Worm (Caenorhabditis elegans): ENCODE data around the gene B0244.5.
A peak's percentile ranks its signal among the peaks of the same experiment; 100 is the strongest.

Gene B0244.5

ce11 chrIII:5743084-5743483, 1.6 kb upstream of the B0244.5 start, which contains the start of gene B0244.15:
B0244.15 (plus strand) TSS chrIII:5743384.
- TF ChIP-seq nhr-76 (tag; optimal IDR thresholded peaks at IDR 0.05), result no peak
- TF ChIP-seq daf-12 (tag; optimal IDR thresholded peaks at IDR 0.05), result no peak
- no peak for TF ChIP-seq elt-2 (tag; optimal IDR thresholded peaks at IDR 0.05)
- no peak for TF ChIP-seq unc-39 (tag; optimal IDR thresholded peaks at IDR 0.05)

- TF ChIP-seq daf-12 (tag; optimal IDR thresholded peaks at IDR 0.05) (no peak), nhr-43 (tag; optimal IDR thresholded peaks at IDR 0.05; ENCODE audit: poor library complexity, severe bottlenecking) (no peak), mml-1 (tag; optimal IDR thresholded peaks at IDR 0.05) (no peak), mdl-1 (tag; optimal IDR thresholded peaks at IDR 0.05) (no peak), skn-1 (tag; optimal IDR thresholded peaks at IDR 0.05) (no peak), hmg-11 (tag; optimal IDR thresholded peaks at IDR 0.05) (no peak), eor-1 (tag; optimal IDR thresholded peaks at IDR 0.05) (no peak), elt-3 (tag; optimal IDR thresholded peaks at IDR 0.05) (no peak), nhr-12 (tag; optimal IDR thresholded peaks at IDR 0.05) (no peak), pqm-1 (tag; optimal IDR thresholded peaks at IDR 0.05) (no peak), nhr-76 (tag; optimal IDR thresholded peaks at IDR 0.05) (no peak), nhr-11 (tag; optimal IDR thresholded peaks at IDR 0.05) (no peak), ceh-82 (tag; optimal IDR thresholded peaks at IDR 0.05) (no peak), ztf-11 (tag; optimal IDR thresholded peaks at IDR 0.05) (no peak), fos-1 (tag; optimal IDR thresholded peaks at IDR 0.05) (no peak), nhr-67 (tag; optimal IDR thresholded peaks at IDR 0.05) (no peak), ztf-4 (tag; optimal IDR thresholded peaks at IDR 0.05) (no peak), egl-5 (tag; optimal IDR thresholded peaks at IDR 0.05) (no peak), elt-2 (tag; optimal IDR thresholded peaks at IDR 0.05) (no peak), aly-2 (tag; optimal IDR thresholded peaks at IDR 0.05) (no peak)
These were observed 2.5 kb downstream of the B0244.5 start, which contains the start of gene B0244.4 for ce11 chrIII:5747185-5747584. B0244.4 (plus strand) TSS chrIII:5747485.

DNA sequence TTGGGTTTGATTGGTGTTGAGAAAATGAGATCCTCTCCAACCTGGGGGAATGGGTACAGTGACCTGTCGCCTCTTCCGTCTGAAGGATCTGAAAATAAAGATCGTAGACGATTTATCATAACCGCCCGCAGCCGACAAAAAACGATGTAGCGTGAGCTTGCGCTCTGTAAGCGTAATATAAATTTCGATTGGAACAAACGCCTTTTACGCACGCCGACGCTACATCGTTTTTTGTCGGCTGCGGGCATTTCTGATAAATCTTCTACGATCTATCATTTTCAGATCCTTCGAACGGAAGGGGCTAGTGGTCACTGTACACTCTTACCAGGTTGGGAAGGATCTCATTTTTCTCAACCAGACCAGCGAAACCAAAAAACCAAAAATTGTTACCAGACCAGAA, 3.7 kb downstream of the B0244.5 start:
- TF ChIP-seq unc-39 (tag; optimal IDR thresholded peaks at IDR 0.05) (no peak), fkh-2 (tag; optimal IDR thresholded peaks at IDR 0.05) (no peak), ztf-11 (tag; optimal IDR thresholded peaks at IDR 0.05) (no peak), daf-12 (tag; optimal IDR thresholded peaks at IDR 0.05) (no peak), egl-27 (tag; optimal IDR thresholded peaks at IDR 0.05) (no peak), pha-4 (tag; optimal IDR thresholded peaks at IDR 0.05) (no peak), lin-39 (tag; optimal IDR thresholded peaks at IDR 0.05) (no peak), skn-1 (tag; optimal IDR thresholded peaks at IDR 0.05) (no peak), jun-1 (tag; optimal IDR thresholded peaks at IDR 0.05) (no peak), aly-2 (tag; optimal IDR thresholded peaks at IDR 0.05) (no peak)

DNA sequence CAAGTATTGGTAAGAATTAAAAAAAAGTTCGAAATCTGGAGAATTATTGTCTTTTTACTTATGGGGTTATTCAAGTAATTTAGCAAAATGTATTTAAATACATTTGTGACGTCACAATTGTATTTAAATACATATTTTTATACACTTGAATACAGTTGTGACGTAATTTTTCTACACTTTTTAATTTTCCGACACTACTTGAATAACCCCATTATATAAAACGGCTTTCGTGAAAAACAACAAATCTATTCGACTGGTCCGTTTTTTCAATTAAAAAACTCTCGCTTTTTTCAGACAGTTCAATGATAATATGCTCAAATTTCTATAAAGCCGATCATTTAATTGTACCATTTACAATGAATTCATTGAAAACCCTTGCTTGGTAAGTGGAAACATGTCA, 5.8 kb downstream of the B0244.5 start:
- TF ChIP-seq nhr-23 (tag; optimal IDR thresholded peaks at IDR 0.05) (no peak), nhr-43 (tag; optimal IDR thresholded peaks at IDR 0.05; ENCODE audit: poor library complexity, severe bottlenecking) (no peak), mml-1 (tag; optimal IDR thresholded peaks at IDR 0.05) (no peak)

DNA sequence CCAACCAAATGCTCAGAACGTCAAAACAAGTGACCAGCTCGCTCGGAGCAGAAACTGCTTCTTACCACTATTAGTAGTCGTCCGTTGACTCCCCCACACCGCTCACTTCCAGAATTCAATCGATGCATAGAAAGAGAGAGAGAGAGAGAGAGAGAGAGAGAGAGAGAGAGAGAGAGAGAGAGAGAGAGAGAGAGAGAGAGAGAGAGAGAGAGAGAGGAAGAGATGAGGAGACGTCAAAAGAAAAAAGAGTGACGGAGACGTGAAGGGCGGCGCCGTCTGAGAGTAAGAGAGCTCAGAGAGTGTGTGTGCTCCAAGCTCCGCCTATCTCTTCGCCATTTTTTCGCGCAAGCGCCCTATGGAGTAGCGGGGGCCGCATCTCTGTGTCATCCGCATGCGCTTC, 10.5 kb downstream of the B0244.5 start, which contains the start of gene ida-1:
Gene ida-1, plus strand, starts transcription at position 336 of the 400 bp plus-strand sequence.
- peak; percentile 25 for TF ChIP-seq ceh-82 (tag; optimal IDR thresholded peaks at IDR 0.05)
- TF ChIP-seq nfya-1 (tag; optimal IDR thresholded peaks at IDR 0.05; ENCODE audit: insufficient read depth), result peak; percentile 80
- TF ChIP-seq pha-4 (tag; optimal IDR thresholded peaks at IDR 0.05), result no peak
- TF ChIP-seq hmg-11 (tag; optimal IDR thresholded peaks at IDR 0.05), result peak; percentile 21
- no peak for TF ChIP-seq aly-2 (tag; optimal IDR thresholded peaks at IDR 0.05)
- TF ChIP-seq R02D3.7 (tag; optimal IDR thresholded peaks at IDR 0.05), result no peak
- no peak for TF ChIP-seq nhr-28 (tag; optimal IDR thresholded peaks at IDR 0.05)
- TF ChIP-seq ceh-28 (tag; optimal IDR thresholded peaks at IDR 0.05), result peak; percentile 70
- TF ChIP-seq ama-1 (optimal IDR thresholded peaks at IDR 0.05), result peak; percentile 21
- peak; percentile 65 for TF ChIP-seq fkh-10 (GFP tag; optimal IDR thresholded peaks at IDR 0.05)
- TF ChIP-seq lin-39 (tag; optimal IDR thresholded peaks at IDR 0.05), result peak; percentile 29

Data from whole organism, L3 larva.